Worm (Caenorhabditis elegans) whole organism, L4/young adult: Measurements from ENCODE around the gene F25G6.9.

Experiments used
- dao-5 ChIP-seq: sonication (generic microtip); optimal IDR thresholded peaks from 2 replicates; lab custom pipeline; 2016; ENCODE audit warnings: missing genotype, missing genetic modification characterization, moderate library complexity, missing compliant biosample characterization
- him-1 ChIP-seq: sonication (generic microtip); optimal IDR thresholded peaks from 2 replicates; lab custom pipeline; 2016; ENCODE audit warnings: missing genotype, missing genetic modification reagents, missing genetic modification characterization, missing compliant biosample characterization

- TF ChIP-seq dao-5: no peak
- TF ChIP-seq him-1 (tag; lab: Kevin White, UChicago): no peak
Measured at ce11 chrV:8594105-8594964, 24.5 kb upstream of the F25G6.9 start, which contains the start of gene tag-196.
